Worm (Caenorhabditis elegans): Measurements from ENCODE around the gene F53G2.2.

Gene F53G2.2

ce11 chrII:2452492-2452891, 29.2 kb upstream of the F53G2.2 start:
- peak; percentile 19; the same call in 1 of the 2 replicates for TF ChIP-seq B0336.3 (GFP tag; IDR thresholded peaks at IDR 0.05)
- 0 out of 2 replicates have a peak, but pooled peaks have one; percentile 17 for TF ChIP-seq hmg-1.2 (GFP tag; IDR thresholded peaks at IDR 0.05)
- TF ChIP-seq F52B5.7 (tag; optimal IDR thresholded peaks at IDR 0.05): no peak
- no peak for TF ChIP-seq lin-54 (GFP tag; optimal IDR thresholded peaks at IDR 0.05)
- TF ChIP-seq nhr-27 (tag; optimal IDR thresholded peaks at IDR 0.05): no peak
- peak; percentile 35; the same call in 1 of the 2 replicates for TF ChIP-seq hsf-1 (GFP tag; IDR thresholded peaks at IDR 0.05)
- 0 out of 2 replicates have a peak, but pooled peaks have one; percentile 21 for TF ChIP-seq K11D2.4 (GFP tag; IDR thresholded peaks at IDR 0.05)
- no peak for TF ChIP-seq athp-1 (tag; optimal IDR thresholded peaks at IDR 0.05)
- TF ChIP-seq Y67H2A.10 (GFP tag; conservative IDR thresholded peaks at IDR 0.05): no peak
- 0 out of 2 replicates have a peak, but pooled peaks have one; percentile 42 for TF ChIP-seq pbrm-1 (GFP tag; IDR thresholded peaks at IDR 0.05)
- 0 out of 2 replicates have a peak, but pooled peaks have one; percentile 34 for TF ChIP-seq madf-3 (GFP tag; IDR thresholded peaks at IDR 0.05)
- TF ChIP-seq tlf-1 (GFP tag; optimal IDR thresholded peaks at IDR 0.05): no peak
- TF ChIP-seq dox-1 (GFP tag; IDR thresholded peaks at IDR 0.05): peak; percentile 56
- TF ChIP-seq unc-62 (GFP tag; optimal IDR thresholded peaks at IDR 0.05): no peak
- TF ChIP-seq gei-17 (GFP tag; optimal IDR thresholded peaks at IDR 0.05): no peak
- TF ChIP-seq cebp-1 (GFP tag; IDR thresholded peaks at IDR 0.05): peak; percentile 40; the same call in 1 of the 2 replicates
- TF ChIP-seq cebp-1 (tag; optimal IDR thresholded peaks at IDR 0.05): peak; percentile 68
- no peak for TF ChIP-seq hlh-26 (GFP tag; conservative IDR thresholded peaks at IDR 0.05)
- no peak for TF ChIP-seq ceh-79 (tag; optimal IDR thresholded peaks at IDR 0.05)
- peak; percentile 61 for TF ChIP-seq nfyb-1 (GFP tag; IDR thresholded peaks at IDR 0.05)
- peak; percentile 9 for TF ChIP-seq attf-5 (GFP tag; optimal IDR thresholded peaks at IDR 0.05)
- TF ChIP-seq ztf-6 (GFP tag; IDR thresholded peaks at IDR 0.05): no peak
- TF ChIP-seq Y95B8A.8 (GFP tag; IDR thresholded peaks at IDR 0.05): no peak
- peak; percentile 71 for TF ChIP-seq nhr-80 (tag; optimal IDR thresholded peaks at IDR 0.05)
- TF ChIP-seq ekl-4 (GFP tag; IDR thresholded peaks at IDR 0.05): no peak
- 0 out of 2 replicates have a peak, but pooled peaks have one; percentile 6 for TF ChIP-seq mcd-1 (GFP tag; IDR thresholded peaks at IDR 0.05)
- TF ChIP-seq snpc-4 (GFP tag; optimal IDR thresholded peaks at IDR 0.05): no peak
- TF ChIP-seq snpc-4 (tag; optimal IDR thresholded peaks at IDR 0.05): no peak
- no peak for TF ChIP-seq akir-1 (GFP tag; optimal IDR thresholded peaks at IDR 0.05)
- TF ChIP-seq F57A8.1 (GFP tag; optimal IDR thresholded peaks at IDR 0.05): no peak
- peak; percentile 17; the same call in 1 of the 2 replicates for TF ChIP-seq madf-6 (GFP tag; IDR thresholded peaks at IDR 0.05)
- TF ChIP-seq egl-44 (GFP tag; IDR thresholded peaks at IDR 0.05): 0 out of 2 replicates have a peak, but pooled peaks have one; percentile 9
- TF ChIP-seq F39B2.1 (GFP tag; IDR thresholded peaks at IDR 0.05): no peak

DNA sequence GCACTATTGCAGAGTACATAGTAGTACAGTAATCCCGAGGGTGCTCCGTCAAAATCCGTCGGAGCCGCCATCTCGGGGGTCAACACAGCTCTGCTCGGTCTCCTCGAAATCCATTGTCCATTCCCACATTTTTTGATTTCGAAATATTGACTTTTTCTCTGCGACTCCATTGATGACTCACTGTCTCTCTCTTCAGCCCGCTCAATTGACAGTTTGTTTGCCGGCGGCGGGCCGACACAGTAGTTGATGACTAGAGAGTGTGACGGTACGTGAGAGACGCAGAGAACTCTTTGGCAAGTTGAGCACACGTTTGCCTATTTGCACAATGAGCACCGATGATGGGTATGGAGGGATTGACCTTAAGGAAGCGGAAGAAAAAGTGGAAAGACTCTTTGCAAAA, 26.9 kb upstream of the F53G2.2 start:
- no peak for TF ChIP-seq hrde-1 (tag; optimal IDR thresholded peaks at IDR 0.05; ENCODE audit: borderline replicate concordance)
- no peak for TF ChIP-seq C17E4.6 (GFP tag; IDR thresholded peaks at IDR 0.05)
- TF ChIP-seq nhr-90 (tag; optimal IDR thresholded peaks at IDR 0.05): peak; percentile 10
- no peak for TF ChIP-seq nhr-120 (GFP tag; IDR thresholded peaks at IDR 0.05)
- peak; percentile 35 for TF ChIP-seq lin-54 (GFP tag; optimal IDR thresholded peaks at IDR 0.05)
- no peak for TF ChIP-seq mes-4 (tag; optimal IDR thresholded peaks at IDR 0.05)
- no peak for TF ChIP-seq ceh-79 (tag; optimal IDR thresholded peaks at IDR 0.05)
- TF ChIP-seq dox-1 (GFP tag; IDR thresholded peaks at IDR 0.05): peak; percentile 57; the same call in 1 of the 2 replicates
- TF ChIP-seq nhr-179 (tag; optimal IDR thresholded peaks at IDR 0.05): no peak
- no peak for TF ChIP-seq ztf-22 (GFP tag; optimal IDR thresholded peaks at IDR 0.05)
- TF ChIP-seq F52B5.7 (tag; optimal IDR thresholded peaks at IDR 0.05): no peak
- TF ChIP-seq ceh-100 (GFP tag; IDR thresholded peaks at IDR 0.05): no peak
- peak; percentile 76 for TF ChIP-seq hmg-1.2 (GFP tag; IDR thresholded peaks at IDR 0.05)
- TF ChIP-seq F33H1.4 (GFP tag; IDR thresholded peaks at IDR 0.05): no peak
- no peak for TF ChIP-seq ztf-28 (GFP tag; IDR thresholded peaks at IDR 0.05)
- TF ChIP-seq pbrm-1 (GFP tag; IDR thresholded peaks at IDR 0.05): no peak
- TF ChIP-seq F39B2.1 (GFP tag; IDR thresholded peaks at IDR 0.05): no peak
- no peak for TF ChIP-seq snpc-4 (GFP tag; optimal IDR thresholded peaks at IDR 0.05)
- peak in 1 of 4 experiments; percentile 46 for TF ChIP-seq snpc-4 (tag; optimal IDR thresholded peaks at IDR 0.05)
- peak; percentile 1 for TF ChIP-seq madf-10 (tag; optimal IDR thresholded peaks at IDR 0.05)
- peak; percentile 32 for TF ChIP-seq attf-5 (GFP tag; optimal IDR thresholded peaks at IDR 0.05)
- no peak for TF ChIP-seq rec-8 (tag; optimal IDR thresholded peaks at IDR 0.05)
- no peak for TF ChIP-seq aptf-2 (GFP tag; conservative IDR thresholded peaks at IDR 0.05)
- peak; percentile 33 for TF ChIP-seq tbp1 (GFP tag; optimal IDR thresholded peaks at IDR 0.05)
- TF ChIP-seq lin-26 (GFP tag; IDR thresholded peaks at IDR 0.05): no peak
